Worm (Caenorhabditis elegans) whole organism, L1 larva: ENCODE data around the gene frm-3.

Experiments
- C16A3.4 ChIP-seq: fragments of 150-350 bp; optimal IDR thresholded peaks from 2 replicates; lab custom pipeline; 2014; ENCODE audit warnings: missing biosample characterization, missing genetic modification characterization
- C34B4.2 ChIP-seq: sonication (generic microtip); optimal IDR thresholded peaks from 2 replicates; lab custom pipeline; 2017; ENCODE audit warnings: mild to moderate bottlenecking, missing genetic modification characterization, missing compliant biosample characterization
- F16B12.6 ChIP-seq: fragments of 150-350 bp; optimal IDR thresholded peaks from 2 replicates; lab custom pipeline; 2014; ENCODE audit warnings: missing biosample characterization, missing genetic modification characterization
- blmp-1 ChIP-seq: fragments of 150-350 bp; optimal IDR thresholded peaks from 2 replicates; lab custom pipeline; 2014; ENCODE audit warnings: missing biosample characterization, missing genetic modification characterization
- ceh-63 ChIP-seq: fragments of 200-800 bp; sonication (Bioruptor generic); optimal IDR thresholded peaks from 2 replicates; lab custom pipeline; 2018; ENCODE audit warnings: mild to moderate bottlenecking, missing genetic modification characterization, missing compliant biosample characterization
- ceh-82 ChIP-seq, 3 experiments: fragments of 150-350 bp in 1 of 3; sonication (generic microtip) in 2 of 3; optimal IDR thresholded peaks; 2 replicates each; lab custom pipeline; 2014 to 2017; ENCODE audit warnings: missing biosample characterization in 3 of 3, missing genetic modification characterization in 3 of 3
- ceh-90 ChIP-seq: sonication (generic microtip); optimal IDR thresholded peaks from 2 replicates; lab custom pipeline; 2016; ENCODE audit warnings: missing genetic modification characterization, missing compliant biosample characterization
- dpl-1 ChIP-seq, 3 experiments: fragments of 150-350 bp in 2 of 3; sonication (generic microtip) in 1 of 3; optimal IDR thresholded peaks; 2 replicates each; lab custom pipeline; 2014 to 2017; ENCODE audit warnings: missing biosample characterization in 3 of 3, missing genetic modification characterization in 3 of 3, missing genetic modification reagents in 3 of 3
- dsc-1 ChIP-seq: sonication (generic microtip); optimal IDR thresholded peaks from 2 replicates; lab custom pipeline; 2016; ENCODE audit warnings: mild to moderate bottlenecking, missing genetic modification characterization, missing compliant biosample characterization
- efl-1 ChIP-seq, 4 experiments: fragments of 150-350 bp; optimal IDR thresholded peaks in 3 of 4; peaks in 1 of 4; 1 replicate in 1 of 4; 2 replicates in 3 of 4; lab custom pipeline; 2014; ENCODE audit warnings: missing biosample characterization in 2 of 4, missing genetic modification characterization in 2 of 4, missing genetic modification reagents in 2 of 4
- efl-3 ChIP-seq: fragments of 200-800 bp; sonication (Bioruptor generic); optimal IDR thresholded peaks from 2 replicates; lab custom pipeline; 2018; ENCODE audit warnings: mild to moderate bottlenecking, missing genetic modification characterization, missing compliant biosample characterization
- elt-2 ChIP-seq: sonication (generic microtip); optimal IDR thresholded peaks from 2 replicates; lab custom pipeline; 2016; ENCODE audit warnings: missing genetic modification characterization, mild to moderate bottlenecking, inconsistent platforms, missing compliant biosample characterization, missing genetic modification reagents
- elt-3 ChIP-seq, 6 experiments: fragments of 150-350 bp in 1 of 6; sonication (generic microtip); optimal IDR thresholded peaks; 2 replicates each; lab custom pipeline; 2017 to 2018; ENCODE audit warnings: missing biosample characterization in 6 of 6, missing genetic modification characterization in 6 of 6, inconsistent platforms in 1 of 6
- fkh-4 ChIP-seq: sonication (generic microtip); optimal IDR thresholded peaks from 2 replicates; lab custom pipeline; 2016; ENCODE audit warnings: missing compliant biosample characterization, missing genetic modification characterization, borderline replicate concordance
- fkh-8 ChIP-seq: sonication (generic microtip); optimal IDR thresholded peaks from 2 replicates; lab custom pipeline; 2016; ENCODE audit warnings: mild to moderate bottlenecking, missing genetic modification characterization, missing compliant biosample characterization
- fos-1 ChIP-seq: fragments of 150-350 bp; optimal IDR thresholded peaks from 2 replicates; lab custom pipeline; 2014; ENCODE audit warnings: missing biosample characterization, missing genetic modification characterization
- grh-1 ChIP-seq: fragments of 200-800 bp; sonication (Bioruptor generic); IDR thresholded peaks from 2 replicates; pipeline ENCODE4 v1.3.6; 2022; ENCODE audit warnings: missing genetic modification reagents, missing genetic modification characterization, missing compliant biosample characterization
- hlh-17 ChIP-seq: fragments of 200-800 bp; sonication (Bioruptor generic); optimal IDR thresholded peaks from 2 replicates; lab custom pipeline; 2018; ENCODE audit warnings: missing genetic modification characterization, mild to moderate bottlenecking, missing compliant biosample characterization, moderate library complexity, borderline replicate concordance
- hpl-2 ChIP-seq: fragments of 150-350 bp; optimal IDR thresholded peaks from 2 replicates; lab custom pipeline; 2014; ENCODE audit warnings: missing biosample characterization, missing genetic modification reagents, missing genetic modification characterization
- irx-1 ChIP-seq: sonication (generic microtip); optimal IDR thresholded peaks from 2 replicates; lab custom pipeline; 2016; ENCODE audit warnings: missing genetic modification characterization, missing compliant biosample characterization
- isw-1 ChIP-seq: fragments of 200-800 bp; sonication (Bioruptor generic); IDR thresholded peaks from 2 replicates; pipeline ENCODE4 v1.3.6; 2022; ENCODE audit warnings: missing genetic modification characterization, missing compliant biosample characterization
- jun-1 ChIP-seq: fragments of 150-350 bp; optimal IDR thresholded peaks from 2 replicates; lab custom pipeline; 2014; ENCODE audit warnings: missing biosample characterization, missing genetic modification reagents, missing genetic modification characterization
- lin-14 ChIP-seq: fragments of 200-800 bp; sonication (Bioruptor generic); optimal IDR thresholded peaks from 2 replicates; lab custom pipeline; 2018; ENCODE audit warnings: mild to moderate bottlenecking, missing genetic modification characterization, moderate library complexity, missing compliant biosample characterization
- lin-35 ChIP-seq, 2 experiments: fragments of 150-350 bp; optimal IDR thresholded peaks; 2 replicates each; lab custom pipeline; 2014; ENCODE audit warnings: missing biosample characterization in 2 of 2, missing genetic modification characterization in 2 of 2, missing genetic modification reagents in 2 of 2
- lin-39 ChIP-seq: fragments of 150-350 bp; optimal IDR thresholded peaks from 2 replicates; lab custom pipeline; 2014; ENCODE audit warnings: missing biosample characterization, missing genetic modification reagents, missing genetic modification characterization
- lsy-2 ChIP-seq, 2 experiments: fragments of 150-350 bp; optimal IDR thresholded peaks; 2 replicates each; lab custom pipeline; 2014; ENCODE audit warnings: missing biosample characterization in 2 of 2, missing genetic modification characterization in 2 of 2
- mab-9 ChIP-seq: fragments of 200-800 bp; sonication (Bioruptor generic); IDR thresholded peaks from 2 replicates; pipeline ENCODE4 v1.3.6; 2022; ENCODE audit warnings: missing genetic modification reagents, missing genetic modification characterization, missing compliant biosample characterization
- mdl-1 ChIP-seq, 2 experiments: fragments of 150-350 bp; optimal IDR thresholded peaks; 2 replicates each; lab custom pipeline; 2014 to 2017; ENCODE audit warnings: missing biosample characterization in 2 of 2, missing genetic modification characterization in 2 of 2, inconsistent platforms in 1 of 2
- mep-1 ChIP-seq: fragments of 150-350 bp; optimal IDR thresholded peaks from 2 replicates; lab custom pipeline; 2014; ENCODE audit warnings: missing biosample characterization, missing genetic modification characterization
- nhr-11 ChIP-seq: fragments of 150-350 bp; optimal IDR thresholded peaks from 2 replicates; lab custom pipeline; 2014; ENCODE audit warnings: missing biosample characterization, missing genetic modification characterization
- nhr-19 ChIP-seq: fragments of 200-800 bp; sonication (Bioruptor generic); conservative IDR thresholded peaks from 2 replicates; pipeline ENCODE4 v1.3.6; 2022; ENCODE audit warnings: missing genetic modification characterization, missing compliant biosample characterization
- nhr-20 ChIP-seq: sonication (generic microtip); optimal IDR thresholded peaks from 2 replicates; lab custom pipeline; 2016; ENCODE audit warnings: mild to moderate bottlenecking, missing genetic modification characterization, missing compliant biosample characterization
- nhr-28 ChIP-seq: fragments of 150-350 bp; optimal IDR thresholded peaks from 2 replicates; lab custom pipeline; 2014; ENCODE audit warnings: missing biosample characterization, missing genetic modification characterization
- nhr-47 ChIP-seq: sonication (generic microtip); optimal IDR thresholded peaks from 2 replicates; lab custom pipeline; 2016; ENCODE audit warnings: mild to moderate bottlenecking, missing genetic modification characterization, moderate library complexity, missing compliant biosample characterization
- nhr-71 ChIP-seq: sonication (generic microtip); optimal IDR thresholded peaks from 2 replicates; lab custom pipeline; 2016; ENCODE audit warnings: mild to moderate bottlenecking, missing genetic modification characterization, moderate library complexity, missing compliant biosample characterization
- nhr-76 ChIP-seq: sonication (generic microtip); optimal IDR thresholded peaks from 2 replicates; lab custom pipeline; 2017; ENCODE audit warnings: missing biosample characterization, missing genetic modification characterization
- nhr-77 ChIP-seq: fragments of 150-350 bp; optimal IDR thresholded peaks from 2 replicates; lab custom pipeline; 2014; ENCODE audit warnings: missing biosample characterization, missing genetic modification characterization
- nhr-84 ChIP-seq: sonication (generic microtip); optimal IDR thresholded peaks from 2 replicates; lab custom pipeline; 2017; ENCODE audit warnings: missing biosample characterization, missing genetic modification characterization
- nhr-85 ChIP-seq: sonication (generic microtip); peaks from one replicate; lab custom pipeline; 2016; ENCODE audit warnings: missing genetic modification characterization, inconsistent platforms, missing compliant biosample characterization
- nhr-90 ChIP-seq: sonication (generic microtip); optimal IDR thresholded peaks from 2 replicates; lab custom pipeline; 2016; ENCODE audit warnings: mild to moderate bottlenecking, missing genetic modification characterization, missing compliant biosample characterization; ENCODE audit not compliant: poor library complexity
- rnt-1 ChIP-seq: sonication (generic microtip); optimal IDR thresholded peaks from 2 replicates; lab custom pipeline; 2016; ENCODE audit warnings: mild to moderate bottlenecking, missing genetic modification characterization, moderate library complexity, missing compliant biosample characterization
- skn-1 ChIP-seq: fragments of 150-350 bp; optimal IDR thresholded peaks from 2 replicates; lab custom pipeline; 2014; ENCODE audit warnings: missing biosample characterization, missing genetic modification characterization
- snu-23 ChIP-seq: sonication (generic microtip); optimal IDR thresholded peaks from 2 replicates; lab custom pipeline; 2016; ENCODE audit warnings: missing genetic modification characterization, missing compliant biosample characterization
- sox-4 ChIP-seq: sonication (generic microtip); optimal IDR thresholded peaks from 2 replicates; lab custom pipeline; 2016; ENCODE audit warnings: missing genetic modification characterization, missing compliant biosample characterization
- swsn-7 ChIP-seq: sonication (generic microtip); optimal IDR thresholded peaks from 2 replicates; lab custom pipeline; 2016; ENCODE audit warnings: missing genetic modification characterization, missing compliant biosample characterization
- tbx-2 ChIP-seq: sonication (generic microtip); optimal IDR thresholded peaks from 2 replicates; lab custom pipeline; 2016; ENCODE audit warnings: missing genetic modification characterization, missing compliant biosample characterization
- unc-62 ChIP-seq: fragments of 150-350 bp; optimal IDR thresholded peaks from 2 replicates; lab custom pipeline; 2014; ENCODE audit warnings: missing biosample characterization, missing genetic modification reagents, missing genetic modification characterization
- unc-86 ChIP-seq: sonication (generic microtip); optimal IDR thresholded peaks from 2 replicates; lab custom pipeline; 2016; ENCODE audit warnings: missing genetic modification characterization, missing compliant biosample characterization
- xbp-1 ChIP-seq: sonication (generic microtip); optimal IDR thresholded peaks from 2 replicates; lab custom pipeline; 2016; ENCODE audit warnings: missing genetic modification characterization, missing compliant biosample characterization
- zag-1 ChIP-seq: fragments of 150-350 bp; optimal IDR thresholded peaks from 2 replicates; lab custom pipeline; 2014; ENCODE audit warnings: missing biosample characterization, missing genetic modification characterization

The frm-3 gene

DNA sequence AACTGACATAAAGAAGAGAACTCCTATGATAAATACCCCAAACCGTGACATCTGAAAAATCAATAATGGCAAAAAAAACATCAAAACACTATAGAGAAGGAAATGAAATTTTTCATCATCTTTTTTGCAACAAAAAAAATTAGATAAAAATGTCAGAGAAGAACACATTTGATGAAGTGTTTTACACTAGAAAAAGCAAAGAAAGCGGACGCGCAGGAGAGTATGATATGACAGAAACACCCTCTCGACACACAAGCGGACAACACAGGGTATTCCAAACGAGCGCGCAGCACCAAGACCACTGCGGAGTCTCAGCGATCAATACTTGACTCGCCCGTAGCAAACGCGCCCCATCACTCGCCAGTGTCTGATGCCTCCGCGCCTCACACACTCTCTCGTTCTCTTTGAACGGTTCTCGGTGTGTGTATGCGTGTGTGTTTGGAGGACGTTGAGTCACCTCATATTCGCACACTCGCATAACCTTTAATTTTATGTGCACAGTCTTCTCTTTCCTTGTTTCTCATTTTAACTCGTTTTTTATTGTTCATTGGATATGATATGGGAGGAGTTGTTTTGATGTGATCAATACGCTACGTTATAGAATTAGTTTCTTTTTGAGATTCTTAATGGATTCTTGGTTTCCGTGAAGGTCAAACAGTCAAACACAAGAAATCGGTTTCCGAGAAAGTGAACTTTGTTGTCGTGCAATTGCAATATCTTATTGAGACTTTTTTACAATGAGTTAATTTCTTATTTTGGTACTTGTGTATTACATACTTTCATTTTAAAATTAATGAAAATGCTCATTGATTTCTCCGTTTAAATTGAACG lies 25.6 kb upstream of the frm-3 start, which contains the start of gene selt-1.1:
Gene selt-1.1, minus strand, starts transcription at position 51 of the 831 bp plus-strand sequence.
- TF ChIP-seq fos-1 (no peak), elt-2 (tag; lab: Kevin White, UChicago) (peak; percentile 32), nhr-19 (GFP tag; lab: Robert Waterston, UW) (peak; percentile 14; the same call in 1 of the 2 replicates), skn-1 (tag; lab: Kevin White, UChicago) (no peak), snu-23 (GFP tag; lab: Kevin White, UChicago) (peak; percentile 63), nhr-71 (tag; lab: Kevin White, UChicago) (peak; percentile 61), irx-1 (tag; lab: Kevin White, UChicago) (no peak), nhr-47 (peak; percentile 52), blmp-1 (peak; percentile 74), hpl-2 (no peak), nhr-76 (tag; lab: Kevin White, UChicago) (no peak), C16A3.4 (tag; lab: Kevin White, UChicago) (peak; percentile 12), ceh-90 (tag; lab: Kevin White, UChicago) (no peak), nhr-28 (no peak), lsy-2 (tag; optimal IDR thresholded peaks at IDR 0.05; lab: Kevin White, UChicago) (peak; percentile 9 to 29), efl-1 (optimal IDR thresholded peaks at IDR 0.05; lab: Kevin White, UChicago) (peak in 1 of 2 experiments; percentile 35), efl-1 (GFP tag; optimal IDR thresholded peaks at IDR 0.05 in 1 of 2; lab: Kevin White, UChicago) (no peak), nhr-11 (no peak), dpl-1 (GFP tag; optimal IDR thresholded peaks at IDR 0.05; lab: Kevin White, UChicago) (no peak), mep-1 (tag; lab: Kevin White, UChicago) (peak; percentile 76), swsn-7 (tag; lab: Kevin White, UChicago) (peak; percentile 55), C34B4.2 (tag; lab: Kevin White, UChicago) (no peak), jun-1 (peak; percentile 46), efl-3 (GFP tag; lab: Kevin White, UChicago) (no peak), xbp-1 (tag; lab: Kevin White, UChicago) (peak; percentile 39), nhr-90 (tag; lab: Kevin White, UChicago) (peak; percentile 62), nhr-85 (tag; lab: Kevin White, UChicago) (peak; percentile 84), zag-1 (tag; lab: Kevin White, UChicago) (no peak), ceh-82 (tag; optimal IDR thresholded peaks at IDR 0.05; lab: Kevin White, UChicago) (peak in 1 of 3 experiments; percentile 17), hlh-17 (GFP tag; lab: Kevin White, UChicago) (no peak), isw-1 (GFP tag; lab: Robert Waterston, UW) (no peak), nhr-20 (tag; lab: Kevin White, UChicago) (peak; percentile 58), rnt-1 (tag; lab: Kevin White, UChicago) (peak; percentile 43), mab-9 (no peak), unc-86 (tag; lab: Kevin White, UChicago) (peak; percentile 31), dsc-1 (tag; lab: Kevin White, UChicago) (no peak), nhr-77 (tag; lab: Kevin White, UChicago) (no peak), sox-4 (no peak), lin-35 (GFP tag; optimal IDR thresholded peaks at IDR 0.05; lab: Kevin White, UChicago) (peak; percentile 15 to 51), lin-14 (GFP tag; lab: Kevin White, UChicago) (peak; percentile 93), lin-39 (tag; lab: Kevin White, UChicago) (no peak), tbx-2 (peak; percentile 46), elt-3 (tag; optimal IDR thresholded peaks at IDR 0.05; lab: Kevin White, UChicago) (peak in 1 of 6 experiments; percentile 32), ceh-63 (GFP tag; lab: Kevin White, UChicago) (no peak), F16B12.6 (no peak), nhr-84 (tag; lab: Kevin White, UChicago) (no peak), fkh-4 (tag; lab: Kevin White, UChicago) (no peak), fkh-8 (tag; lab: Kevin White, UChicago) (peak; percentile 0), mdl-1 (tag; optimal IDR thresholded peaks at IDR 0.05; lab: Kevin White, UChicago) (peak in 1 of 2 experiments; percentile 63), unc-62 (no peak), grh-1 (GFP tag; lab: Robert Waterston, UW) (no peak)
